Fruit fly (Drosophila melanogaster): ENCODE data around the gene Cph.

Cph gene

DNA sequence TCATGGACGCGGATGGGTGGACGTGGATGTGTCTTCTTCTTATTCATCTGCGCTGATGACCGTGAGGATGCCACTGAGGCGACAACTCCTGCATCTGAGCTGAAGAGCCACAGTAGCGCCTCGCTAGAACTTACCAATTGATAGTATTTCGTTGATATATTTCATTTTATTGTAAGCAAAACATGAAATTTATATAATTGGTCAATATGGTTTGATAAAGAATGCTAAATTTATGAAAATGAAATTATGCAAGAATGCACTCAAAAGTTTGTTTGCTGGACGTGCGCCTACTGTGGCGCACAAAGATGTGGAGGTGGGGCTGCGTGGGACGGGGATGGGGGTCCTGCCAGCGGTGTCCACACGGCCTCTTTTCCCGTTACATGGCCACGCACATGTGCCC, 28.8 kb downstream of the Cph start (continued):
- no peak for TF ChIP-seq fkh (GFP tag; optimal IDR thresholded peaks at IDR 0.05)
- no peak for TF ChIP-seq Eip75B (GFP tag; optimal IDR thresholded peaks at IDR 0.05)
- TF ChIP-seq Eip93F (GFP tag; optimal IDR thresholded peaks at IDR 0.05): no peak
- TF ChIP-seq Lpt (GFP tag; optimal IDR thresholded peaks at IDR 0.05): no peak
- no peak for TF ChIP-seq Hr38 (GFP tag; optimal IDR thresholded peaks at IDR 0.05)
- TF ChIP-seq CG3032 (tag; optimal IDR thresholded peaks at IDR 0.05): peak; percentile 23
- TF ChIP-seq CG31627 (GFP tag; optimal IDR thresholded peaks at IDR 0.05): no peak
- TF ChIP-seq fd59A (GFP tag; optimal IDR thresholded peaks at IDR 0.05): no peak
- TF ChIP-seq eg (GFP tag; IDR thresholded peaks at IDR 0.05): no peak
- no peak for TF ChIP-seq vri (GFP tag; optimal IDR thresholded peaks at IDR 0.05)
- TF ChIP-seq CG4318 (GFP tag; optimal IDR thresholded peaks at IDR 0.05): no peak
- no peak for TF ChIP-seq CG3919 (GFP tag; optimal IDR thresholded peaks at IDR 0.05)
- no peak for TF ChIP-seq Sox15 (GFP tag; optimal IDR thresholded peaks at IDR 0.05)
- TF ChIP-seq CG6792 (GFP tag; optimal IDR thresholded peaks at IDR 0.05): no peak
- no peak for TF ChIP-seq CG8632 (GFP tag; optimal IDR thresholded peaks at IDR 0.05)
- TF ChIP-seq Hr39 (GFP tag; optimal IDR thresholded peaks at IDR 0.05): no peak
- no peak for TF ChIP-seq CG11294 (GFP tag; IDR thresholded peaks at IDR 0.05)
- peak; percentile 6 to 28 for TF ChIP-seq ss (GFP tag; optimal IDR thresholded peaks at IDR 0.05)
- TF ChIP-seq Blimp-1 (GFP tag; optimal IDR thresholded peaks at IDR 0.05): no peak
- no peak for TF ChIP-seq CG6854 (GFP tag; optimal IDR thresholded peaks at IDR 0.05)
- no peak for TF ChIP-seq Ets21C (GFP tag; optimal IDR thresholded peaks at IDR 0.05)
- no peak for TF ChIP-seq CG9139 (GFP tag; optimal IDR thresholded peaks at IDR 0.05)
- TF ChIP-seq spab (GFP tag; optimal IDR thresholded peaks at IDR 0.05): peak; percentile 16
- TF ChIP-seq CG1621 (tag; optimal IDR thresholded peaks at IDR 0.05): peak; percentile 11
- no peak for TF ChIP-seq CG32006 (GFP tag; optimal IDR thresholded peaks at IDR 0.05)
- TF ChIP-seq CG6276 (GFP tag; optimal IDR thresholded peaks at IDR 0.05): no peak
- TF ChIP-seq CG6808 (GFP tag; optimal IDR thresholded peaks at IDR 0.05): peak; percentile 38
- TF ChIP-seq fd85E (GFP tag; optimal IDR thresholded peaks at IDR 0.05): no peak
- peak; percentile 16 for TF ChIP-seq achi (GFP tag; optimal IDR thresholded peaks at IDR 0.05)
- TF ChIP-seq OdsH (GFP tag; optimal IDR thresholded peaks at IDR 0.05): no peak
- no peak for TF ChIP-seq Sox14 (GFP tag; optimal IDR thresholded peaks at IDR 0.05)
- TF ChIP-seq pdm3 (GFP tag; optimal IDR thresholded peaks at IDR 0.05): no peak
- TF ChIP-seq Ets96B (tag; optimal IDR thresholded peaks at IDR 0.05): peak; percentile 36
- TF ChIP-seq Hr4 (GFP tag; optimal IDR thresholded peaks at IDR 0.05): no peak

DNA sequence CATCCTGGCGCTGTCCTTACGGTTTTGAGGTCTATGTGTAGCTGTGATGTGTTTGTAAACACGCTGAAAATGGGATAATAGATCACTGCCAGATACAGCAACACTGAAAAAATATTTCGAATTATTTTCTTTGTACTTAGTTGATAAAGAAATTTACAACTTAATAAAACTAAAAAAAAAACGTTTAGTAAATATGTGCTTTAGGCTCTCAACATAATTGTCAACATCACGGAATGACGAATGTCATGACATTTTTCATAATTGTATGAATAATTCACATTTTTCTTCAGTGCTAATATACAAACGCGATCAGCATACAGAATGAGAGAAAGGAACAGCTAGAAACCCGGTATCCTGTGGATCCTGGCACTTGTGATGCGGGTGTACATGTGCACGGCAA, 31.9 kb downstream of the Cph start:
- no peak for TF ChIP-seq Hr4 (GFP tag; optimal IDR thresholded peaks at IDR 0.05)
- no peak for TF ChIP-seq CG7368 (GFP tag; optimal IDR thresholded peaks at IDR 0.05)
- TF ChIP-seq Sox15 (GFP tag; optimal IDR thresholded peaks at IDR 0.05): no peak
- TF ChIP-seq CG9139 (GFP tag; optimal IDR thresholded peaks at IDR 0.05): no peak
- no peak for TF ChIP-seq net (GFP tag; optimal IDR thresholded peaks at IDR 0.05)
- TF ChIP-seq vri (GFP tag; optimal IDR thresholded peaks at IDR 0.05): no peak
- TF ChIP-seq lz (GFP tag; optimal IDR thresholded peaks at IDR 0.05): no peak
- TF ChIP-seq pdm3 (GFP tag; optimal IDR thresholded peaks at IDR 0.05): no peak
- no peak for TF ChIP-seq CG8319 (GFP tag; optimal IDR thresholded peaks at IDR 0.05)
- TF ChIP-seq eg (GFP tag; IDR thresholded peaks at IDR 0.05): no peak
- no peak for TF ChIP-seq dac (GFP tag; optimal IDR thresholded peaks at IDR 0.05)
- TF ChIP-seq Met (GFP tag; optimal IDR thresholded peaks at IDR 0.05): no peak
- no peak for TF ChIP-seq esn (GFP tag; optimal IDR thresholded peaks at IDR 0.05)
- TF ChIP-seq CG11294 (GFP tag; IDR thresholded peaks at IDR 0.05): no peak
- no peak for TF ChIP-seq CG3032 (tag; optimal IDR thresholded peaks at IDR 0.05)
